Fruit fly (Drosophila melanogaster): Measurements from ENCODE around the gene CG15219.
A peak's percentile ranks its signal among the peaks of the same experiment; 100 is the strongest.

CG15219 gene

dm6 chr2L:22139960-22140359 is 34.6 kb upstream of the CG15219 start:
- TF ChIP-seq Mnt (GFP tag; optimal IDR thresholded peaks at IDR 0.05) = peak; percentile 30
- no peak for TF ChIP-seq Hr96 (GFP tag; optimal IDR thresholded peaks at IDR 0.05)
- no peak for TF ChIP-seq CG11617 (GFP tag; optimal IDR thresholded peaks at IDR 0.05)

DNA sequence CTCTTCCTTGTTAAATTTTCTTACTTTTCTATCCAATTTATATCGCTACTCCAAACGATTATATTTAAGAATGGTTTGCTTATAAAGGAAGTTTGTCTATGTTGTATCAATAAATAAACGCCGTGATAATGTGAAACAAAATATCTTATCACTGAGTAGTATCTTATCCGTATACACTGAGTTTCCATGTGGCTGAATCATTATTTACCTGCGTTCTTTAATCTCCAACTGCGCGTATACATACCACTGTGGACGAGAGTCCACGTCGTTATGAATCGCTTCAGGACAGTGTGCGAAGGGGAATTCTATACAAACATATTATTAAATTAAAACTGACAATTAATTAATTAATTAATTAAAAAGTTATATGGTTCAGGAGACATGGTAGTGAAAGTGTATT is 34.0 kb upstream of the CG15219 start:
- TF ChIP-seq Mnt (GFP tag; optimal IDR thresholded peaks at IDR 0.05) (peak; percentile 40), CG5204 (GFP tag; optimal IDR thresholded peaks at IDR 0.05) (no peak)

DNA sequence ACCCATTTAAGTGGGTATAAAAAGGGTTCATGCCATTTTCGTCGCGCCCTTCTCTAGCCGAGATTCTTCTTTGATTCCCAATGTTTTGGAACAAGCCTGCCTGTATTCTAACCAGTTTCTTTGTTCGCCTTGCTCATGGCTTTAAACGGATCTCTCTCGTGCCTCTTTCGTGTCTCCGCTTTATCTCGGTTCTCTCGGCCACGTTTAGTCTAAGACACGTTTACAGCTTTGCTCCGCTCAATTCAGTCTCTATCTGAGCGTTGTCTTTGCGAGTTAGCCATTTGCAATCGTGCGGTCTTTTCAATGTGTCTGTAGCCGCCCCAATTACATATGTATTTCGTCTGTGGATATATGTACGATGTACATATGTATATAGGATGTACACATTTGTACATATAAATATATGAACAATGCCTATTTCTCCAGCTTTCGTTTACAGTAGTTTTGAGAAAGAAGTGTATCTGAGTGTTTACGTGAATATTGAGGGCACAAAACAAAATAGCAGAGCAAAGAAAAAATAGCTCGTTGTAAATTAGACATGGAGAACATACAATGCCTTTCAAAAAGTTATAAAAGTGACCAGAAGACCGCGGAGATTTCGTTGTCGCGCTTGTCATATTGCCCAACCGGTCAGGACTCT is 28.9 kb upstream of the CG15219 start:
- TF ChIP-seq toe (GFP tag; optimal IDR thresholded peaks at IDR 0.05) = no peak
- TF ChIP-seq cic (GFP tag; optimal IDR thresholded peaks at IDR 0.05) = peak; percentile 31
- peak; percentile 2 for TF ChIP-seq tj (GFP tag; optimal IDR thresholded peaks at IDR 0.05)
- TF ChIP-seq pad (GFP tag; optimal IDR thresholded peaks at IDR 0.05) = peak; percentile 75

- no peak for TF ChIP-seq pad (GFP tag; optimal IDR thresholded peaks at IDR 0.05)
- no peak for TF ChIP-seq tj (GFP tag; optimal IDR thresholded peaks at IDR 0.05)
- TF ChIP-seq cnc (optimal IDR thresholded peaks at IDR 0.05) = no peak
- no peak for TF ChIP-seq toe (GFP tag; optimal IDR thresholded peaks at IDR 0.05)
- no peak for TF ChIP-seq Mnt (GFP tag; optimal IDR thresholded peaks at IDR 0.05)
- TF ChIP-seq CG12768 (GFP tag; optimal IDR thresholded peaks at IDR 0.05) = no peak
- TF ChIP-seq bab1 (GFP tag; optimal IDR thresholded peaks at IDR 0.05) = no peak
- TF ChIP-seq cic (GFP tag; optimal IDR thresholded peaks at IDR 0.05) = no peak
- TF ChIP-seq ovo (GFP tag; optimal IDR thresholded peaks at IDR 0.05) = no peak
Observed at dm6 chr2L:22132984-22133383, 27.7 kb upstream of the CG15219 start.

- TF ChIP-seq CG7045 (GFP tag; optimal IDR thresholded peaks at IDR 0.05) (no peak), CG5204 (GFP tag; optimal IDR thresholded peaks at IDR 0.05) (peak; percentile 26), bab1 (GFP tag; optimal IDR thresholded peaks at IDR 0.05) (peak; percentile 25), kay (GFP tag; ENCODE audit: borderline replicate concordance) (peak; percentile 13), toe (GFP tag; optimal IDR thresholded peaks at IDR 0.05) (no peak), CG11617 (GFP tag; optimal IDR thresholded peaks at IDR 0.05) (no peak), CG1620 (GFP tag; optimal IDR thresholded peaks at IDR 0.05) (peak; percentile 35), Clk (GFP tag; optimal IDR thresholded peaks at IDR 0.05) (no peak), CG7101 (tag; optimal IDR thresholded peaks at IDR 0.05) (peak; percentile 4), Mnt (GFP tag; optimal IDR thresholded peaks at IDR 0.05) (peak; percentile 10), ovo (GFP tag; optimal IDR thresholded peaks at IDR 0.05) (no peak)
Observed at dm6 chr2L:22131171-22131675, 25.9 kb upstream of the CG15219 start, which contains the start of gene CG42748. TSS of gene CG42748 (plus strand) at chr2L:22131221.

DNA sequence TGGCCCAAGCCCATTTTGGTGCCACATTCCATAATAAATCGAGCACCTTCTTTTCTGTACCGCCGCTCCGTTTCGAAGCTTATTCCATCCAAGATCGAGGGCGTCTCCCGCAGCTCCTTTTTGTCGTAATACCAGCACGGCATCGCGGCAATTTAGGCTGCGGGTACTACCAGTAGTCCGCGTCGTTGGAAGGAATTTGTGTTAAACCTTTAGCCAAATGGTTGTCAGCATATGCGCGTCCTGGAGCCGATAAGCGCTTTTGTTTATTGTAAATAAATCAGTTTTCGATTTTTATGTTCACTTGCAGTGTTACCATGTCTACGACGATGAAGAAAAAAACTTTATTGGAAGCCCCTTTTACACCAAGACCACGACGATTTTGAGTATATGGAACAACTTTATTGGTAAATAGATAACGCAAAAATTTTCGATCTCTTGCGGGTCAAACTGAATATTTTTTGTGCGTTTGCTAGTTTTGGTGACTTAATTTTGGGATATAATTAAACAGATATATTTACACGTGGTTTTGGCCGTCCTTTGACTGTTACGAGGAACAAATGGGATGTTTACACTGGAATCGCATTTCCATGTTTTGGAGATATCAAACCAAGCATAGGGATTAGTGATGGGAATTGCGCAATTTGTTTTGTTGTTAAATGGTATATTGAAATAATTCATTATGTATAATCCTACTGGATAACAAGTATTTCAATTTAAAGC is 24.4 kb upstream of the CG15219 start, which contains the start of gene CycK:
Gene CycK (minus strand): TSS at position 562 of the 720 bp plus-strand sequence.
- TF ChIP-seq toe (GFP tag; optimal IDR thresholded peaks at IDR 0.05) (peak; percentile 31), CG1620 (GFP tag; optimal IDR thresholded peaks at IDR 0.05) (peak; percentile 1), CG7045 (GFP tag; optimal IDR thresholded peaks at IDR 0.05) (peak; percentile 7), tj (GFP tag; optimal IDR thresholded peaks at IDR 0.05) (no peak), Crg-1 (GFP tag; optimal IDR thresholded peaks at IDR 0.05) (no peak), ovo (GFP tag; optimal IDR thresholded peaks at IDR 0.05) (no peak), CG5204 (GFP tag; optimal IDR thresholded peaks at IDR 0.05) (peak; percentile 47), pad (GFP tag; optimal IDR thresholded peaks at IDR 0.05) (no peak), Hr96 (GFP tag; optimal IDR thresholded peaks at IDR 0.05) (peak; percentile 34), kay (GFP tag; ENCODE audit: borderline replicate concordance) (no peak), cic (GFP tag; optimal IDR thresholded peaks at IDR 0.05) (no peak), Clk (GFP tag; optimal IDR thresholded peaks at IDR 0.05) (no peak), bab1 (GFP tag; optimal IDR thresholded peaks at IDR 0.05) (no peak), Mnt (GFP tag; optimal IDR thresholded peaks at IDR 0.05) (peak; percentile 57), CG14711 (tag; optimal IDR thresholded peaks at IDR 0.05) (no peak), CG11617 (GFP tag; optimal IDR thresholded peaks at IDR 0.05) (no peak), CG7101 (tag; optimal IDR thresholded peaks at IDR 0.05) (peak; percentile 9), CG12768 (GFP tag; optimal IDR thresholded peaks at IDR 0.05) (no peak), CG33017 (tag; optimal IDR thresholded peaks at IDR 0.05) (no peak), cnc (optimal IDR thresholded peaks at IDR 0.05) (no peak)

- TF ChIP-seq ovo (GFP tag; optimal IDR thresholded peaks at IDR 0.05) = peak; percentile 67
- TF ChIP-seq CG14711 (tag; optimal IDR thresholded peaks at IDR 0.05) = no peak
- peak; percentile 3 for TF ChIP-seq Hr96 (GFP tag; optimal IDR thresholded peaks at IDR 0.05)
- no peak for TF ChIP-seq CG12768 (GFP tag; optimal IDR thresholded peaks at IDR 0.05)
- TF ChIP-seq toe (GFP tag; optimal IDR thresholded peaks at IDR 0.05) = no peak
- no peak for TF ChIP-seq cnc (optimal IDR thresholded peaks at IDR 0.05)
- no peak for TF ChIP-seq CG7045 (GFP tag; optimal IDR thresholded peaks at IDR 0.05)
- TF ChIP-seq pad (GFP tag; optimal IDR thresholded peaks at IDR 0.05) = no peak
- no peak for TF ChIP-seq CG7101 (tag; optimal IDR thresholded peaks at IDR 0.05)
- no peak for TF ChIP-seq Crg-1 (GFP tag; optimal IDR thresholded peaks at IDR 0.05)
- TF ChIP-seq bab1 (GFP tag; optimal IDR thresholded peaks at IDR 0.05) = no peak
- no peak for TF ChIP-seq tj (GFP tag; optimal IDR thresholded peaks at IDR 0.05)
- no peak for TF ChIP-seq cic (GFP tag; optimal IDR thresholded peaks at IDR 0.05)
- no peak for TF ChIP-seq Mnt (GFP tag; optimal IDR thresholded peaks at IDR 0.05)
- TF ChIP-seq CG5204 (GFP tag; optimal IDR thresholded peaks at IDR 0.05) = no peak
- peak; percentile 28 for TF ChIP-seq CG1620 (GFP tag; optimal IDR thresholded peaks at IDR 0.05)
- TF ChIP-seq kay (GFP tag; ENCODE audit: borderline replicate concordance) = no peak
- TF ChIP-seq CG33017 (tag; optimal IDR thresholded peaks at IDR 0.05) = no peak
- TF ChIP-seq Clk (GFP tag; optimal IDR thresholded peaks at IDR 0.05) = no peak
- no peak for TF ChIP-seq CG11617 (GFP tag; optimal IDR thresholded peaks at IDR 0.05)
Observed at dm6 chr2L:22121651-22122165, 16.4 kb upstream of the CG15219 start.
